Worm (Caenorhabditis elegans) whole organism, young adult: ENCODE data around the gene ttbk-5.

Source experiments
- B0336.3 ChIP-seq: fragments of 200-800 bp; sonication (Bioruptor generic); IDR thresholded peaks from 2 replicates; pipeline ENCODE4 v1.3.6; 2022; ENCODE audit warnings: missing genetic modification characterization, missing compliant biosample characterization
- F49E8.2 ChIP-seq: sonication (generic microtip); optimal IDR thresholded peaks from 3 replicates; lab custom pipeline; 2017; ENCODE audit warnings: missing genetic modification characterization, mild to moderate bottlenecking, missing compliant biosample characterization, antibody characterized with exemption, moderate library complexity; ENCODE audit not compliant: insufficient read depth
- F55B11.4 ChIP-seq: sonication (generic microtip); optimal IDR thresholded peaks from 2 replicates; lab custom pipeline; 2016; ENCODE audit warnings: missing compliant biosample characterization, missing genetic modification characterization, borderline replicate concordance; ENCODE audit not compliant: insufficient read depth
- cebp-2 ChIP-seq: fragments of 200-800 bp; sonication (Bioruptor generic); IDR thresholded peaks from 2 replicates; pipeline ENCODE4 v1.3.6; 2022; ENCODE audit warnings: missing genetic modification characterization, missing compliant biosample characterization
- chd-7 ChIP-seq: sonication (generic microtip); optimal IDR thresholded peaks from 2 replicates; lab custom pipeline; 2016; ENCODE audit warnings: mild to moderate bottlenecking, missing genetic modification characterization, moderate library complexity, missing compliant biosample characterization
- let-607 ChIP-seq, 2 experiments: fragments of 200-800 bp in 1 of 2; sonication (Bioruptor generic) in 1 of 2; sonication (generic microtip) in 1 of 2; optimal IDR thresholded peaks; 2 replicates each; lab custom pipeline; 2016 to 2018; ENCODE audit warnings: mild to moderate bottlenecking in 2 of 2, missing compliant biosample characterization in 2 of 2, missing genetic modification characterization in 2 of 2, moderate library complexity in 2 of 2, missing genotype in 1 of 2
- nfya-1 ChIP-seq: sonication (generic microtip); optimal IDR thresholded peaks from 2 replicates; lab custom pipeline; 2017; ENCODE audit warnings: antibody characterized with exemption, missing compliant biosample characterization, missing genetic modification characterization, borderline replicate concordance; ENCODE audit not compliant: insufficient read depth
- pha-4 ChIP-seq: fragments of 150-350 bp; sonication (generic microtip); optimal IDR thresholded peaks from 2 replicates; lab custom pipeline; 2014; ENCODE audit warnings: missing biosample characterization, missing genetic modification reagents, missing genetic modification characterization
- repo-1 ChIP-seq: sonication (generic microtip); optimal IDR thresholded peaks from 2 replicates; lab custom pipeline; 2017; ENCODE audit warnings: mild to moderate bottlenecking, missing genetic modification characterization, missing compliant biosample characterization
- unc-62 ChIP-seq: fragments of 150-350 bp; optimal IDR thresholded peaks from 2 replicates; lab custom pipeline; 2014; ENCODE audit warnings: missing biosample characterization, missing genetic modification reagents, missing genetic modification characterization

DNA sequence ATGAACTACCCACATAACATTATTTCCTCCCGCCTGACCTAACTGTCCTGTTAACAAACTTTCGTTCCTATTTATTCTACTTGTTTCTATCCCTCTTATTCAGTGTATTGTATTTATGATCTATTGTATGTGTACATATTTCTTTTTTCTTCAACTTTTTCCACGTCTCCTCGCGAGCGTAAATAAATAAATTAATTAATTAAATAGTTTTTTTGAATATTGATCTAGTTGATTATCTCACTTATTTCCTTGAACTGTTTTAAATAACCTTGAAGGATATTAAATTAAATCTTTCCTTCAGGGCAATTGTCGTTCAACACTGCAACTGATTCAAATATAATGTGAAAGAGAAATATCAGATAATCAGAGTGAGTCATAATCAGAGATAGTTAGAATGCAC is 47.6 kb upstream of the ttbk-5 start, which contains the start of gene frk-1:
- TF ChIP-seq B0336.3 (GFP tag; lab: Robert Waterston, UW) (no peak), nfya-1 (tag; lab: Kevin White, UChicago) (no peak), cebp-2 (GFP tag; lab: Robert Waterston, UW) (no peak), pha-4 (no peak), let-607 (tag; optimal IDR thresholded peaks at IDR 0.05; lab: Kevin White, UChicago) (no peak), F49E8.2 (tag; lab: Kevin White, UChicago) (no peak), repo-1 (no peak), unc-62 (GFP tag; lab: Kevin White, UChicago) (no peak), F55B11.4 (no peak), chd-7 (no peak)
